Worm (Caenorhabditis elegans): ENCODE measurements around the gene gpa-5.

- TF ChIP-seq madf-9 (GFP tag; conservative IDR thresholded peaks at IDR 0.05) (no peak), hlh-11 (tag; optimal IDR thresholded peaks at IDR 0.05) (no peak), unc-39 (tag; optimal IDR thresholded peaks at IDR 0.05) (no peak), duxl-1 (tag; optimal IDR thresholded peaks at IDR 0.05; ENCODE audit: poor library complexity) (no peak), unc-130 (GFP tag; optimal IDR thresholded peaks at IDR 0.05) (no peak), ama-1 (optimal IDR thresholded peaks at IDR 0.05) (no peak), set-16 (GFP tag; IDR thresholded peaks at IDR 0.05) (peak; percentile 94), snpc-4 (tag; optimal IDR thresholded peaks at IDR 0.05) (no peak), R02D3.7 (tag; optimal IDR thresholded peaks at IDR 0.05) (no peak)
Observed at ce11 chrX:2144875-2145274, 24.0 kb upstream of the gpa-5 start.
